Worm (Caenorhabditis elegans) whole organism, mixed stage, embryonic: ENCODE results near the gene irld-51.

Experiments used
- M03D4.4 ChIP-seq: sonication (generic microtip); optimal IDR thresholded peaks from 2 replicates; lab custom pipeline; 2017; ENCODE audit warnings: mild to moderate bottlenecking, missing genetic modification characterization, missing compliant biosample characterization
- bed-3 ChIP-seq: fragments of 200-800 bp; sonication (Bioruptor generic); optimal IDR thresholded peaks from 3 replicates; lab custom pipeline; 2018; ENCODE audit warnings: mild to moderate bottlenecking, missing genetic modification characterization, moderate library complexity, missing compliant biosample characterization
- blmp-1 ChIP-seq: fragments of 150-350 bp; optimal IDR thresholded peaks from 2 replicates; lab custom pipeline; 2014; ENCODE audit warnings: missing biosample characterization, missing genetic modification characterization
- ceh-39 ChIP-seq: fragments of 150-350 bp; optimal IDR thresholded peaks from 2 replicates; lab custom pipeline; 2014; ENCODE audit warnings: missing biosample characterization, missing genetic modification characterization
- ceh-43 ChIP-seq: fragments of 200-800 bp; sonication (Bioruptor generic); optimal IDR thresholded peaks from 2 replicates; lab custom pipeline; 2018; ENCODE audit warnings: mild to moderate bottlenecking, missing genetic modification characterization, moderate library complexity, missing compliant biosample characterization
- ceh-83 ChIP-seq: fragments of 200-800 bp; sonication (Bioruptor generic); optimal IDR thresholded peaks from 2 replicates; lab custom pipeline; 2018; ENCODE audit warnings: mild to moderate bottlenecking, missing genetic modification characterization, missing compliant biosample characterization
- ces-1 ChIP-seq: fragments of 150-350 bp; optimal IDR thresholded peaks from 2 replicates; lab custom pipeline; 2014; ENCODE audit warnings: missing biosample characterization, missing genetic modification reagents, missing genetic modification characterization
- cnd-1 ChIP-seq: fragments of 200-800 bp; sonication (Bioruptor generic); optimal IDR thresholded peaks from 2 replicates; lab custom pipeline; 2018; ENCODE audit warnings: mild to moderate bottlenecking, missing genetic modification characterization, missing compliant biosample characterization
- drap-1 ChIP-seq: fragments of 200-800 bp; sonication (Bioruptor generic); optimal IDR thresholded peaks from 3 replicates; lab custom pipeline; 2018; ENCODE audit warnings: mild to moderate bottlenecking, missing genetic modification characterization, missing compliant biosample characterization
- elt-1 ChIP-seq: sonication (generic microtip); optimal IDR thresholded peaks from 2 replicates; lab custom pipeline; 2017; ENCODE audit warnings: missing genetic modification characterization, mild to moderate bottlenecking, missing compliant biosample characterization, antibody characterized with exemption, moderate library complexity, borderline replicate concordance; ENCODE audit not compliant: insufficient read depth
- elt-3 ChIP-seq: fragments of 150-350 bp; optimal IDR thresholded peaks from 2 replicates; lab custom pipeline; 2014; ENCODE audit warnings: missing biosample characterization, missing genetic modification characterization
- flh-1 ChIP-seq: fragments of 200-800 bp; sonication (Bioruptor generic); optimal IDR thresholded peaks from 2 replicates; lab custom pipeline; 2018; ENCODE audit warnings: mild to moderate bottlenecking, missing genetic modification characterization, moderate library complexity, missing compliant biosample characterization
- ham-2 ChIP-seq: fragments of 200-800 bp; sonication (Bioruptor generic); optimal IDR thresholded peaks from 2 replicates; lab custom pipeline; 2018; ENCODE audit warnings: mild to moderate bottlenecking, missing genetic modification characterization, missing compliant biosample characterization
- hlh-1 ChIP-seq: fragments of 150-350 bp; optimal IDR thresholded peaks from 2 replicates; lab custom pipeline; 2014; ENCODE audit warnings: missing biosample characterization, missing genetic modification reagents, missing genetic modification characterization
- lin-13 ChIP-seq: fragments of 150-350 bp; optimal IDR thresholded peaks from 2 replicates; lab custom pipeline; 2014; ENCODE audit warnings: missing biosample characterization, missing genetic modification characterization
- lin-32 ChIP-seq: fragments of 200-800 bp; sonication (Bioruptor generic); optimal IDR thresholded peaks from 2 replicates; lab custom pipeline; 2018; ENCODE audit warnings: mild to moderate bottlenecking, missing genetic modification characterization, missing compliant biosample characterization
- lsy-2 ChIP-seq: fragments of 150-350 bp; optimal IDR thresholded peaks from 2 replicates; lab custom pipeline; 2014; ENCODE audit warnings: missing biosample characterization, missing genetic modification characterization
- mab-5 ChIP-seq: fragments of 150-350 bp; optimal IDR thresholded peaks from 2 replicates; lab custom pipeline; 2014; ENCODE audit warnings: missing biosample characterization, missing genetic modification characterization
- mep-1 ChIP-seq: fragments of 150-350 bp; optimal IDR thresholded peaks from 2 replicates; lab custom pipeline; 2017; ENCODE audit warnings: missing biosample characterization, missing genetic modification reagents, missing genetic modification characterization, inconsistent platforms
- mls-2 ChIP-seq: sonication (generic microtip); optimal IDR thresholded peaks from 2 replicates; lab custom pipeline; 2016; ENCODE audit warnings: mild to moderate bottlenecking, missing genetic modification characterization, moderate library complexity, missing compliant biosample characterization
- nhr-12 ChIP-seq: fragments of 150-350 bp; optimal IDR thresholded peaks from 2 replicates; lab custom pipeline; 2014; ENCODE audit warnings: missing biosample characterization, missing genetic modification characterization
- nhr-2 ChIP-seq: fragments of 150-350 bp; optimal IDR thresholded peaks from 2 replicates; lab custom pipeline; 2014; ENCODE audit warnings: missing biosample characterization, missing genetic modification characterization
- nhr-237 ChIP-seq: fragments of 150-350 bp; optimal IDR thresholded peaks from 2 replicates; lab custom pipeline; 2014; ENCODE audit warnings: missing biosample characterization, missing genetic modification characterization
- nhr-28 ChIP-seq: fragments of 150-350 bp; optimal IDR thresholded peaks from 2 replicates; lab custom pipeline; 2014; ENCODE audit warnings: missing biosample characterization, missing genetic modification characterization
- nhr-76 ChIP-seq: sonication (generic microtip); optimal IDR thresholded peaks from 2 replicates; lab custom pipeline; 2017; ENCODE audit warnings: missing biosample characterization, missing genetic modification characterization
- pha-4 ChIP-seq: fragments of 150-350 bp; optimal IDR thresholded peaks from 2 replicates; lab custom pipeline; 2018; ENCODE audit warnings: missing biosample characterization, missing genetic modification reagents, missing genetic modification characterization
- snpc-4 ChIP-seq: fragments of 150-350 bp; optimal IDR thresholded peaks from 2 replicates; lab custom pipeline; 2014; ENCODE audit warnings: missing biosample characterization, missing genetic modification characterization
- sptf-1 ChIP-seq: sonication (generic microtip); optimal IDR thresholded peaks from 2 replicates; lab custom pipeline; 2017; ENCODE audit warnings: mild to moderate bottlenecking, missing genetic modification characterization, moderate library complexity, missing compliant biosample characterization
- tbx-8 ChIP-seq: fragments of 200-800 bp; sonication (Bioruptor generic); optimal IDR thresholded peaks from 2 replicates; lab custom pipeline; 2018; ENCODE audit warnings: mild to moderate bottlenecking, missing genetic modification characterization, moderate library complexity, missing compliant biosample characterization
- unc-120 ChIP-seq: sonication (generic microtip); optimal IDR thresholded peaks from 2 replicates; lab custom pipeline; 2017; ENCODE audit warnings: missing genetic modification characterization, missing compliant biosample characterization; ENCODE audit not compliant: poor library complexity, severe bottlenecking
- unc-39 ChIP-seq: fragments of 150-350 bp; optimal IDR thresholded peaks from 2 replicates; lab custom pipeline; 2014; ENCODE audit warnings: missing biosample characterization, missing genetic modification characterization
- unc-62 ChIP-seq: fragments of 150-350 bp; optimal IDR thresholded peaks from 2 replicates; lab custom pipeline; 2014; ENCODE audit warnings: missing biosample characterization, missing genetic modification reagents, missing genetic modification characterization
- ztf-11 ChIP-seq: fragments of 150-350 bp; optimal IDR thresholded peaks from 2 replicates; lab custom pipeline; 2014; ENCODE audit warnings: missing biosample characterization, missing genetic modification characterization

Gene irld-51

DNA sequence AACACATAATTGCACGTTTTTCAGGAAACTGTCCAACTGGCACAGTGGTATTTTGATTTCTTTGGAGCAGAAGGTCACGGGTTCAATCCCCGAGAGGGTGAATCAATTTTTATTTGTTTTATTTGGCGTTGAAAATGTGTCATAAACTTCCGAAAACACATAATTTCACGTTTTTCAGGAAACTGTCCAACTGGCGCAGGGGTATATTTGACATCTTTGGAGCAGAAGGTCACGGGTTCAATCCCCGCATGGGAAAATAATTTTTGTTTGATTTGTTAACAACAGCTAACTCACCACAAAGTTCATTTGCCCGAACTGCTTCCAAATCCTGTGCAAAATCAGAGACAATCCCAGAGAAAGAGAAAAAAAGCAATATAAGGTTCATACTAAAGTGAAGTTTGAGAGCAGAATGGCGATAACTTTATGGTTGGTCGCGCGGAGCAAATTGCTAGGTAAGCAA is 3.2 kb upstream of the irld-51 start, which contains the start of gene irld-48:
Gene irld-48 (plus strand): TSS at position 410 of the 460 bp plus-strand sequence.
- no peak for TF ChIP-seq ceh-83
- TF ChIP-seq elt-3: no peak
- TF ChIP-seq tbx-8 (GFP tag; lab: Kevin White, UChicago): no peak
- TF ChIP-seq nhr-12 (tag; lab: Kevin White, UChicago): no peak
- no peak for TF ChIP-seq ham-2 (GFP tag; lab: Kevin White, UChicago)
- no peak for TF ChIP-seq mab-5 (tag; lab: Kevin White, UChicago)
- TF ChIP-seq ces-1 (GFP tag; lab: Kevin White, UChicago): no peak
- TF ChIP-seq cnd-1 (tag; lab: Kevin White, UChicago): no peak

DNA sequence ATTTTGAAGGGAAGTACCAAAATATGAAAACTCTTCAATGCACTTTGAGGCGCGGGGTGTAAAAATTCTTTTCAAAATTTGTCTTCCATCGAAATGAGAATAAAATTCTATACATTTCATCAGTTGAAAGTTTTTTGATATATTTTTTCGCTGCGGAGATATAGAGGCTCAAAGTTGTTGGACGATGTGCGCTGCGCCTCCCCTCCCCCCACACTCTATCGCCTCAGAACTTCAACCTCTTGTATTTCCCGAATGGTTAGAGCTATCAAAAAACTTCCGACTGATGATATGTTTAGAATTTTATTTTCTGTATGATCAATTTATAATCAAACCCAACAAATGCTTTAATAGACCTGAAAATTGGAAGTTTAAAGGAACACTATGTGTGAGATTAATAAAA is 3.9 kb downstream of the irld-51 start:
- TF ChIP-seq lsy-2 (tag; lab: Kevin White, UChicago): no peak
- no peak for TF ChIP-seq snpc-4 (tag; lab: Kevin White, UChicago)
- no peak for TF ChIP-seq ceh-43
- TF ChIP-seq tbx-8 (GFP tag; lab: Kevin White, UChicago): no peak
- TF ChIP-seq cnd-1 (tag; lab: Kevin White, UChicago): no peak
- no peak for TF ChIP-seq hlh-1 (tag; lab: Kevin White, UChicago)
- TF ChIP-seq M03D4.4 (tag; lab: Kevin White, UChicago): no peak
- TF ChIP-seq ces-1 (GFP tag; lab: Kevin White, UChicago): no peak
- TF ChIP-seq ztf-11: no peak
- no peak for TF ChIP-seq unc-120 (tag; lab: Kevin White, UChicago)
- TF ChIP-seq nhr-2: no peak
- TF ChIP-seq ham-2 (GFP tag; lab: Kevin White, UChicago): no peak
- TF ChIP-seq lin-13 (tag; lab: Kevin White, UChicago): no peak
- TF ChIP-seq mls-2: no peak
- TF ChIP-seq, all 35 proteins: peak for 0

DNA sequence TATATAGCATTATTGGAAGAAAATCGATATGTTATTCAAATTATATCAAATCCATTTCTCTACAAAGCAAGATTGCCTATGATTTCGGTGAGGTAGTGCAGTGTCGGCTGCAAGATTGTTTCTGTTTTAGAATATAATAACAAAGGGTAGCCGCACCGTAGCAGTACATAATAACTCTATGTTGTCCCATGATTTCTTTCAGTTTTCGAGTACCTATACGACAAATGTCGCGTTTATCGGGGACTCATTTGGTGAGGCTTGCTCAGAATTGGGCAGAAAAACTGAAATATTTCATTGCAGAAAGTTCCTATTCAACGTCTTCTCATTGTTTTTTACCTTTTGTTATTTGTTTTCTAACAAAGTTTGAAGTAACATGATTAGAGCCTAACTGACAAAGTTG is 6.1 kb downstream of the irld-51 start, which contains the start of gene srw-79:
Gene srw-79 (plus strand): TSS at position 301 of the 400 bp plus-strand sequence.
- TF ChIP-seq drap-1 (GFP tag; lab: Kevin White, UChicago): no peak
- TF ChIP-seq lsy-2 (tag; lab: Kevin White, UChicago): no peak
- TF ChIP-seq ham-2 (GFP tag; lab: Kevin White, UChicago): no peak
- no peak for TF ChIP-seq ces-1 (GFP tag; lab: Kevin White, UChicago)
- TF ChIP-seq pha-4: no peak
- no peak for TF ChIP-seq ztf-11
- TF ChIP-seq nhr-2: no peak
- TF ChIP-seq mep-1 (tag; lab: Kevin White, UChicago): no peak
- TF ChIP-seq mab-5 (tag; lab: Kevin White, UChicago): no peak
- no peak for TF ChIP-seq unc-120 (tag; lab: Kevin White, UChicago)
- no peak for TF ChIP-seq bed-3 (GFP tag; lab: Kevin White, UChicago)
- no peak for TF ChIP-seq elt-1 (tag; lab: Kevin White, UChicago)
- no peak for TF ChIP-seq ceh-39
- TF ChIP-seq nhr-237 (tag; lab: Kevin White, UChicago): no peak
- no peak for TF ChIP-seq snpc-4 (tag; lab: Kevin White, UChicago)

DNA sequence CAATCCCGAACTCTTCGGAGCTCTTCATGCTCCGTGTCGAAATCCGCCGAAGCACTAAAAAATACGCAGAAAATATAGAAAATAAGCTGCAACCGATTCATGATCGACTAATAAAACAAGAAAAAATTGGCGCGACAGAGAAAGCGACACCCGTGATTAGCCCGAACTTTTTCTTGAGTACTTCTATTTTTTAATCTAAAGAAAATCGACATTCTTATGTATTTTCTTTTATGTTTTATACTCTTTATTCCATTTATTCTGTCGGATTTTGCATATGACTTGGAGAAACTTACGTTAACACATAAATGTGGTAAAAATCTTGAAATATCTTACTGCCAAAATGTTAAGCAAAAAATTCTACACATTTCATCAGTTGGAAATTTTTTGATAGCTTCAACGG is 8.6 kb downstream of the irld-51 start, which contains the start of the genes irld-50 and irld-49:
Gene irld-50 (minus strand): TSS at position 101 of the 400 bp plus-strand sequence.
Gene irld-49 (plus strand): TSS at position 211 of the 400 bp plus-strand sequence.
- TF ChIP-seq nhr-28: no peak
- TF ChIP-seq ztf-11: no peak
- no peak for TF ChIP-seq M03D4.4 (tag; lab: Kevin White, UChicago)
- TF ChIP-seq blmp-1 (tag; lab: Kevin White, UChicago): no peak
- no peak for TF ChIP-seq bed-3 (GFP tag; lab: Kevin White, UChicago)
- TF ChIP-seq mep-1 (tag; lab: Kevin White, UChicago): no peak
- TF ChIP-seq elt-3: no peak

DNA sequence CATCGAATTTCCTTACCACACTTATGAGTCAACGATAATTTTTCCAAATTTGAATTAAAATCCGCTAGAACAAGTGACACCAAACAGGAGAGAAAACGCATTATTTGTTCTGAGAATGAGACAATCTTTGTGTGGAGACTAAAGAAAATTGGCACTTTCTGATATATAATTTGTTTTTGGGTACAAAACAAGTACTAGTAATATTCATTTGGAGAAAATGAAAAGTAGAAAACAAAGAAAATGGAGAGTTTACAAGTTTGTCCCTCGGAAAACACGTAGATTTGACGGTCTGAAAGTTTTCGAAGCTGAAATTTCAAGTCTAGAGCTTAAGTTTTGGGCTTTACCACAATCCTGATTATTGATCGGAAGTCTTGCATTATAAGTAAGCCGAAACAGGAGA is 11.8 kb downstream of the irld-51 start, which contains the start of gene irld-66:
Gene irld-66 (minus strand): TSS at position 101 of the 400 bp plus-strand sequence.
- TF ChIP-seq snpc-4 (tag; lab: Kevin White, UChicago): no peak
- no peak for TF ChIP-seq nhr-2
- TF ChIP-seq elt-1 (tag; lab: Kevin White, UChicago): no peak
- TF ChIP-seq nhr-237 (tag; lab: Kevin White, UChicago): no peak
- no peak for TF ChIP-seq blmp-1 (tag; lab: Kevin White, UChicago)
- TF ChIP-seq bed-3 (GFP tag; lab: Kevin White, UChicago): no peak

DNA sequence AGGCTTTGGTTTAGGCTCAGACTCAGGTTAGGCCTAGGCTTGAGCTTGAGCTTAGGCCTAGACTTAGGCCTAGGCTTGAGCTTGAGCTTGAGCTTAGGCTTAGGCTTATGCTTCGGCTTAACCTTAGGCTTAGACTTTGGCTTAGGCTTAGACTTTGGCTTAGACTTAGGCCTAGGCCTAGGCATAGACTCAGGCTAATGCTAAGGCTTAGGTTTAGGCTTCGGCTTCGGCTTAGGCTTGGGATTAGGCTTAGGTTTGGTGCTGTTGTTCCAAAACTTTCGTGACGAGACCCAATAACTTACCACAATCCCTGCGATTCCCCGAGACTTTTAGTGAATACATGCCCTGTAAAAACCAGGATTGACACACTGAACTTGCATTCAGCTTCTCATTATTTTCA is 12.8 kb downstream of the irld-51 start:
- TF ChIP-seq hlh-1 (tag; lab: Kevin White, UChicago) (no peak), nhr-76 (no peak), cnd-1 (tag; lab: Kevin White, UChicago) (no peak), blmp-1 (tag; lab: Kevin White, UChicago) (no peak), ceh-43 (no peak), snpc-4 (tag; lab: Kevin White, UChicago) (no peak), bed-3 (GFP tag; lab: Kevin White, UChicago) (no peak), lin-32 (no peak), M03D4.4 (tag; lab: Kevin White, UChicago) (no peak), drap-1 (GFP tag; lab: Kevin White, UChicago) (no peak), mls-2 (no peak), unc-62 (no peak), ztf-11 (no peak), unc-39 (tag; lab: Kevin White, UChicago) (no peak), flh-1 (GFP tag; lab: Kevin White, UChicago) (no peak), sptf-1 (no peak), ceh-39 (no peak)
